Worm (Caenorhabditis elegans): ENCODE measurements around the gene ham-1.

Gene ham-1

ce11 chrIV:12581046-12581445, 39.1 kb downstream of the ham-1 start, which contains the start of gene K08E7.6:
TSS of gene K08E7.6 (minus strand) at chrIV:12581146.
- TF ChIP-seq nfyb-1 (GFP tag; IDR thresholded peaks at IDR 0.05) (no peak), ztf-22 (GFP tag; optimal IDR thresholded peaks at IDR 0.05) (no peak), atf-7 (tag; optimal IDR thresholded peaks at IDR 0.05) (no peak), rcor-1 (GFP tag; IDR thresholded peaks at IDR 0.05) (no peak), lin-26 (GFP tag; IDR thresholded peaks at IDR 0.05) (no peak), repo-1 (tag; optimal IDR thresholded peaks at IDR 0.05) (no peak), B0019.2 (GFP tag; conservative IDR thresholded peaks at IDR 0.05) (no peak), unc-130 (GFP tag; optimal IDR thresholded peaks at IDR 0.05) (no peak), aptf-2 (GFP tag; conservative IDR thresholded peaks at IDR 0.05) (no peak), die-1 (tag; optimal IDR thresholded peaks at IDR 0.05) (no peak), ets-4 (GFP tag; optimal IDR thresholded peaks at IDR 0.05) (no peak), dpff-1 (tag; optimal IDR thresholded peaks at IDR 0.05) (no peak), F52B5.7 (tag; optimal IDR thresholded peaks at IDR 0.05) (no peak), rpc-1 (optimal IDR thresholded peaks at IDR 0.05) (no peak), rpc-1 (tag; optimal IDR thresholded peaks at IDR 0.05) (no peak), ccch-3 (GFP tag; optimal IDR thresholded peaks at IDR 0.05) (no peak), F55B11.4 (tag; optimal IDR thresholded peaks at IDR 0.05; ENCODE audit: borderline replicate concordance, insufficient read depth) (no peak), Y95B8A.8 (GFP tag; IDR thresholded peaks at IDR 0.05) (no peak), sptf-2 (GFP tag; optimal IDR thresholded peaks at IDR 0.05) (no peak), snpc-1.3 (tag; optimal IDR thresholded peaks at IDR 0.05; ENCODE audit: insufficient read depth) (no peak)

ce11 chrIV:12583181-12583580, 41.2 kb downstream of the ham-1 start:
- TF ChIP-seq attf-3 (GFP tag; conservative IDR thresholded peaks at IDR 0.05) (no peak), hmg-1.2 (GFP tag; IDR thresholded peaks at IDR 0.05) (peak; percentile 36; the same call in 1 of the 2 replicates), K12H6.12 (tag; optimal IDR thresholded peaks at IDR 0.05) (peak; percentile 37), zfh-2 (GFP tag; conservative IDR thresholded peaks at IDR 0.05) (peak; percentile 45; the same call in 1 of the 2 replicates)

- TF ChIP-seq let-526 (GFP tag; IDR thresholded peaks at IDR 0.05) (no peak), ceh-58 (GFP tag; IDR thresholded peaks at IDR 0.05) (no peak), unc-62 (GFP tag; optimal IDR thresholded peaks at IDR 0.05) (no peak), hsf-1 (GFP tag; IDR thresholded peaks at IDR 0.05) (no peak), xnd-1 (tag; optimal IDR thresholded peaks at IDR 0.05) (no peak), ztf-25 (GFP tag; IDR thresholded peaks at IDR 0.05) (no peak), lsl-1 (GFP tag; optimal IDR thresholded peaks at IDR 0.05) (no peak), let-607 (tag; optimal IDR thresholded peaks at IDR 0.05) (no peak), ets-4 (GFP tag; optimal IDR thresholded peaks at IDR 0.05) (no peak), zfh-2 (GFP tag; conservative IDR thresholded peaks at IDR 0.05) (peak; percentile 97), tbp1 (GFP tag; optimal IDR thresholded peaks at IDR 0.05) (no peak), hmg-1.2 (GFP tag; IDR thresholded peaks at IDR 0.05) (0 out of 2 replicates have a peak, but pooled peaks have one; percentile 6), ceh-27 (GFP tag; optimal IDR thresholded peaks at IDR 0.05) (peak; percentile 17), ztf-6 (GFP tag; IDR thresholded peaks at IDR 0.05) (0 out of 2 replicates have a peak, but pooled peaks have one; percentile 18), C17E4.6 (GFP tag; IDR thresholded peaks at IDR 0.05) (no peak), Y79H2A.3 (GFP tag; conservative IDR thresholded peaks at IDR 0.05) (no peak), cebp-1 (GFP tag; IDR thresholded peaks at IDR 0.05) (no peak), cebp-1 (tag; optimal IDR thresholded peaks at IDR 0.05) (no peak), egl-18 (GFP tag; IDR thresholded peaks at IDR 0.05) (no peak), F39B2.1 (GFP tag; IDR thresholded peaks at IDR 0.05) (no peak), athp-1 (tag; optimal IDR thresholded peaks at IDR 0.05) (no peak), ceh-40 (GFP tag; IDR thresholded peaks at IDR 0.05) (no peak), attf-3 (GFP tag; conservative IDR thresholded peaks at IDR 0.05) (no peak), nhr-90 (tag; optimal IDR thresholded peaks at IDR 0.05) (no peak), hrde-1 (tag; optimal IDR thresholded peaks at IDR 0.05; ENCODE audit: borderline replicate concordance) (no peak), nfya-2 (GFP tag; IDR thresholded peaks at IDR 0.05) (no peak), lir-1 (GFP tag; conservative IDR thresholded peaks at IDR 0.05) (no peak)
Observed at ce11 chrIV:12584146-12584545, 42.2 kb downstream of the ham-1 start.
